Worm (Caenorhabditis elegans) whole organism, L4 larva: Measurements from ENCODE around the gene such-1.

Source experiments
- ZK546.5 ChIP-seq, 2 experiments: sonication (generic microtip); optimal IDR thresholded peaks; 2 replicates each; lab custom pipeline; 2017; ENCODE audit warnings: missing biosample characterization in 2 of 2, missing genetic modification characterization in 2 of 2
- aha-1 ChIP-seq: fragments of 150-350 bp; peaks from one replicate; lab custom pipeline; 2014; ENCODE audit warnings: missing biosample characterization, missing genetic modification characterization
- ama-1 ChIP-seq: fragments of 150-350 bp; optimal IDR thresholded peaks from 2 replicates; lab custom pipeline; 2014; ENCODE audit warnings: inconsistent platforms, mixed read lengths
- ceh-32 ChIP-seq: sonication (generic microtip); optimal IDR thresholded peaks from 2 replicates; lab custom pipeline; 2016; ENCODE audit warnings: mild to moderate bottlenecking, missing genetic modification characterization, missing compliant biosample characterization; ENCODE audit not compliant: poor library complexity
- daf-12 ChIP-seq: fragments of 150-350 bp; optimal IDR thresholded peaks from 2 replicates; lab custom pipeline; 2014; ENCODE audit warnings: missing biosample characterization, missing genetic modification reagents, missing genetic modification characterization
- duxl-1 ChIP-seq: sonication (generic microtip); optimal IDR thresholded peaks from 2 replicates; lab custom pipeline; 2016; ENCODE audit warnings: mild to moderate bottlenecking, missing genetic modification characterization, moderate library complexity, missing compliant biosample characterization; ENCODE audit not compliant: poor library complexity
- dve-1 ChIP-seq: sonication (generic microtip); optimal IDR thresholded peaks from 2 replicates; lab custom pipeline; 2017; ENCODE audit warnings: antibody characterized with exemption, mild to moderate bottlenecking, missing genetic modification characterization, missing compliant biosample characterization; ENCODE audit not compliant: insufficient read depth
- egl-27 ChIP-seq: sonication (generic microtip); optimal IDR thresholded peaks from 3 replicates; lab custom pipeline; 2017; ENCODE audit warnings: missing biosample characterization, missing genetic modification reagents, missing genetic modification characterization
- hlh-30 ChIP-seq: sonication (generic microtip); optimal IDR thresholded peaks from 2 replicates; lab custom pipeline; 2017; ENCODE audit warnings: antibody characterized with exemption, mild to moderate bottlenecking, missing genetic modification characterization, missing compliant biosample characterization; ENCODE audit not compliant: insufficient read depth
- lin-1 ChIP-seq: fragments of 200-800 bp; sonication (Bioruptor generic); IDR thresholded peaks from 2 replicates; pipeline ENCODE4 v1.3.6; 2022; ENCODE audit warnings: missing genetic modification reagents, missing genetic modification characterization, missing compliant biosample characterization
- lin-29 ChIP-seq: fragments of 200-800 bp; sonication (Bioruptor generic); IDR thresholded peaks from 2 replicates; pipeline ENCODE4 v1.3.6; 2022; ENCODE audit warnings: missing genetic modification reagents, missing genetic modification characterization, missing compliant biosample characterization
- lin-39 ChIP-seq: fragments of 150-350 bp; optimal IDR thresholded peaks from 2 replicates; lab custom pipeline; 2014; ENCODE audit warnings: missing biosample characterization, missing genetic modification reagents, missing genetic modification characterization
- lir-3 ChIP-seq: sonication (generic microtip); optimal IDR thresholded peaks from 2 replicates; lab custom pipeline; 2016; ENCODE audit warnings: mild to moderate bottlenecking, missing genetic modification characterization, missing compliant biosample characterization
- mdl-1 ChIP-seq, 2 experiments: fragments of 150-350 bp in 1 of 2; sonication (generic microtip) in 1 of 2; optimal IDR thresholded peaks; 2 replicates each; lab custom pipeline; 2014 to 2017; ENCODE audit warnings: missing biosample characterization in 2 of 2, missing genetic modification characterization in 2 of 2
- nhr-10 ChIP-seq: fragments of 150-350 bp; optimal IDR thresholded peaks from 2 replicates; lab custom pipeline; 2014; ENCODE audit warnings: missing biosample characterization, missing genetic modification characterization
- nhr-11 ChIP-seq: fragments of 150-350 bp; optimal IDR thresholded peaks from 2 replicates; lab custom pipeline; 2014; ENCODE audit warnings: missing biosample characterization, missing genetic modification characterization
- nhr-237 ChIP-seq: sonication (generic microtip); optimal IDR thresholded peaks from 2 replicates; lab custom pipeline; 2017; ENCODE audit warnings: missing biosample characterization, missing genetic modification characterization
- nhr-41 ChIP-seq: fragments of 200-800 bp; sonication (Bioruptor generic); IDR thresholded peaks from 2 replicates; pipeline ENCODE4 v1.3.6; 2022; ENCODE audit warnings: missing genetic modification reagents, missing genetic modification characterization, missing compliant biosample characterization
- nhr-42 ChIP-seq: fragments of 200-800 bp; sonication (Bioruptor generic); IDR thresholded peaks from 2 replicates; pipeline ENCODE4 v1.3.6; 2022; ENCODE audit warnings: missing genetic modification characterization, missing compliant biosample characterization
- nhr-76 ChIP-seq: fragments of 150-350 bp; optimal IDR thresholded peaks from 2 replicates; lab custom pipeline; 2014; ENCODE audit warnings: missing biosample characterization, missing genetic modification characterization
- php-3 ChIP-seq: fragments of 200-800 bp; sonication (Bioruptor generic); IDR thresholded peaks from 2 replicates; pipeline ENCODE4 v1.3.6; 2022; ENCODE audit warnings: missing genetic modification reagents, missing genetic modification characterization, missing compliant biosample characterization
- pqm-1 ChIP-seq: sonication (generic microtip); optimal IDR thresholded peaks from 2 replicates; lab custom pipeline; 2017; ENCODE audit warnings: missing biosample characterization, missing genetic modification characterization
- saeg-2 ChIP-seq: fragments of 200-800 bp; sonication (Bioruptor generic); IDR thresholded peaks from 2 replicates; pipeline ENCODE4 v1.3.6; 2022; ENCODE audit warnings: missing genetic modification reagents, missing genetic modification characterization, missing compliant biosample characterization
- set-16 ChIP-seq: fragments of 200-800 bp; sonication (Bioruptor generic); IDR thresholded peaks from 2 replicates; pipeline ENCODE4 v1.3.6; 2022; ENCODE audit warnings: missing genetic modification reagents, missing genetic modification characterization, missing compliant biosample characterization
- snpc-1.2 ChIP-seq: fragments of 200-800 bp; sonication (Bioruptor generic); IDR thresholded peaks from 2 replicates; pipeline ENCODE4 v1.3.6; 2022; ENCODE audit warnings: missing genetic modification reagents, missing genetic modification characterization, missing compliant biosample characterization
- tra-1 ChIP-seq: fragments of 200-800 bp; sonication (Bioruptor generic); IDR thresholded peaks from 2 replicates; pipeline ENCODE4 v1.3.6; 2022; ENCODE audit warnings: missing genetic modification reagents, missing genetic modification characterization, missing compliant biosample characterization
- unc-39 ChIP-seq: sonication (generic microtip); optimal IDR thresholded peaks from 2 replicates; lab custom pipeline; 2017; ENCODE audit warnings: missing biosample characterization, missing genetic modification characterization
- unc-62 ChIP-seq, 3 experiments: fragments of 150-350 bp in 1 of 3; sonication (generic microtip); optimal IDR thresholded peaks in 2 of 3; peaks in 1 of 3; 1 replicate in 1 of 3; 2 replicates in 2 of 3; lab custom pipeline; 2014 to 2017; ENCODE audit warnings: missing biosample characterization in 3 of 3, missing genetic modification characterization in 3 of 3, missing genetic modification reagents in 3 of 3, missing genotype in 1 of 3
- zag-1 ChIP-seq: fragments of 150-350 bp; optimal IDR thresholded peaks from 2 replicates; lab custom pipeline; 2014; ENCODE audit warnings: missing biosample characterization, missing genetic modification characterization
- ztf-11 ChIP-seq: fragments of 150-350 bp; optimal IDR thresholded peaks from 2 replicates; lab custom pipeline; 2014; ENCODE audit warnings: missing biosample characterization, missing genetic modification characterization

The such-1 gene

ce11 chrIII:11496496-11496895 is 27.1 kb downstream of the such-1 start, which contains the start of gene Y66D12A.24 (continued):
- no peak for TF ChIP-seq saeg-2 (GFP tag; lab: Robert Waterston, UW)

- TF ChIP-seq hlh-30 (no peak), nhr-42 (GFP tag; lab: Robert Waterston, UW) (no peak), pqm-1 (tag; lab: Kevin White, UChicago) (no peak), ZK546.5 (tag; optimal IDR thresholded peaks at IDR 0.05; lab: Kevin White, UChicago) (no peak), aha-1 (tag; lab: Kevin White, UChicago) (peak; percentile 90), snpc-1.2 (GFP tag; lab: Robert Waterston, UW) (no peak), mdl-1 (tag; optimal IDR thresholded peaks at IDR 0.05; lab: Kevin White, UChicago) (no peak), lin-39 (no peak), lin-1 (no peak)
Observed at ce11 chrIII:11492489-11492888, 31.1 kb downstream of the such-1 start.

ce11 chrIII:11490221-11490620 is 33.3 kb downstream of the such-1 start:
- no peak for TF ChIP-seq egl-27
- TF ChIP-seq unc-62 (GFP tag; optimal IDR thresholded peaks at IDR 0.05 in 1 of 2; lab: Kevin White, UChicago) = peak in 1 of 2 experiments; percentile 40
- TF ChIP-seq unc-62 (tag; optimal IDR thresholded peaks at IDR 0.05; lab: Kevin White, UChicago) = no peak

- TF ChIP-seq zag-1 (tag; lab: Kevin White, UChicago) (no peak), nhr-11 (tag; lab: Kevin White, UChicago) (no peak), ztf-11 (tag; lab: Kevin White, UChicago) (no peak), dve-1 (tag; lab: Kevin White, UChicago) (no peak), tra-1 (GFP tag; lab: Robert Waterston, UW) (no peak), set-16 (GFP tag; lab: Robert Waterston, UW) (no peak), nhr-10 (no peak), daf-12 (tag; lab: Kevin White, UChicago) (no peak), ceh-32 (tag; lab: Kevin White, UChicago) (no peak), mdl-1 (tag; optimal IDR thresholded peaks at IDR 0.05; lab: Kevin White, UChicago) (no peak), nhr-237 (tag; lab: Kevin White, UChicago) (no peak), duxl-1 (tag; lab: Kevin White, UChicago) (no peak)
Observed at ce11 chrIII:11489601-11490000, 34.0 kb downstream of the such-1 start.

- TF ChIP-seq aha-1 (tag; lab: Kevin White, UChicago) (peak; percentile 94), php-3 (GFP tag; lab: Robert Waterston, UW) (no peak)
Observed at ce11 chrIII:11488662-11489349, 34.8 kb downstream of the such-1 start.

- TF ChIP-seq unc-39 (no peak), ama-1 (lab: Kevin White, UChicago) (no peak), nhr-41 (GFP tag; lab: Robert Waterston, UW) (no peak), unc-62 (GFP tag; optimal IDR thresholded peaks at IDR 0.05 in 1 of 2; lab: Kevin White, UChicago) (no peak), unc-62 (tag; optimal IDR thresholded peaks at IDR 0.05; lab: Kevin White, UChicago) (no peak), lir-3 (tag; lab: Kevin White, UChicago) (no peak), nhr-76 (tag; lab: Kevin White, UChicago) (no peak), lin-29 (no peak)
Observed at ce11 chrIII:11487245-11487644, 36.3 kb downstream of the such-1 start, which contains the start of gene popl-5. Gene popl-5, minus strand, starts transcription at chrIII:11487345.
